Worm (Caenorhabditis elegans) whole organism, mixed stage, embryonic: ENCODE measurements around the gene ghi-1.

Experiments
- elt-1 ChIP-seq: sonication (generic microtip); optimal IDR thresholded peaks from 2 replicates; lab custom pipeline; 2017; ENCODE audit warnings: missing genetic modification characterization, mild to moderate bottlenecking, missing compliant biosample characterization, antibody characterized with exemption, moderate library complexity, borderline replicate concordance; ENCODE audit not compliant: insufficient read depth
- flh-1 ChIP-seq: fragments of 200-800 bp; sonication (Bioruptor generic); optimal IDR thresholded peaks from 2 replicates; lab custom pipeline; 2018; ENCODE audit warnings: mild to moderate bottlenecking, missing genetic modification characterization, moderate library complexity, missing compliant biosample characterization
- mls-2 ChIP-seq: sonication (generic microtip); optimal IDR thresholded peaks from 2 replicates; lab custom pipeline; 2016; ENCODE audit warnings: mild to moderate bottlenecking, missing genetic modification characterization, moderate library complexity, missing compliant biosample characterization
- nhr-12 ChIP-seq: fragments of 150-350 bp; optimal IDR thresholded peaks from 2 replicates; lab custom pipeline; 2014; ENCODE audit warnings: missing biosample characterization, missing genetic modification characterization
- snpc-4 ChIP-seq: fragments of 150-350 bp; optimal IDR thresholded peaks from 2 replicates; lab custom pipeline; 2014; ENCODE audit warnings: missing biosample characterization, missing genetic modification characterization

DNA sequence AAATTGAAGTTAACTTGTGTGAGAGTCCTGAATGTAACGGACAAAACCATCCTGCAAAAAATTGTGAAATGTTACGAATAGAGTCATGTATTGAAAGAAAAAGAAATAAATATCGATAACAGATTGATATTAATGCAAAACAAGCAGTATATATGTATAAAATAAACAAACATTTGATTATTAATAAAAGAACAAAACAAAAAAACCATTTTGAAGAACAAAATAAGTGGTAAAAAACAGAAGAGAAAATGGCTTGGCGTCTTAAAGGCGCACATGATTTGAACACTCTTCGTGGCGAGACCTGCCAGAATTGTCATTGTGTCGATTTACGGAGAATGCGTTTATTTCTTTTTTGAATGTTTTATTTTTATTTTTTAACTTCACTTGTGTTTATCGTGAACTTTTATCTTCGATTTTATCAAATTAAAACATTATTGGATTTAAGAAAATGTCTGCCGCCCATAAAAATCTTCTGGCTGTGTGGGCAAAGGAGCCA lies 6.2 kb downstream of the ghi-1 start, which contains the start of the genes rad-23 and rpn-12:
- no peak for TF ChIP-seq nhr-12
- no peak for TF ChIP-seq mls-2 (tag; lab: Kevin White, UChicago)
- TF ChIP-seq elt-1 (tag; lab: Kevin White, UChicago): no peak
- no peak for TF ChIP-seq flh-1 (GFP tag; lab: Kevin White, UChicago)
- TF ChIP-seq snpc-4 (tag; lab: Kevin White, UChicago): no peak
